Fruit fly (Drosophila melanogaster) whole organism, prepupa: ENCODE measurements around the gene CG31176.

Experiments
- Blimp-1 ChIP-seq: fragments of 200-800 bp; sonication (Bioruptor generic); optimal IDR thresholded peaks from 3 replicates; lab custom pipeline; 2017; ENCODE audit warnings: missing biosample characterization, missing genetic modification characterization, mild to moderate bottlenecking, moderate library complexity, missing genetic modification reagents
- CG1621 ChIP-seq: fragments of 200-800 bp; sonication (Bioruptor generic); optimal IDR thresholded peaks from 3 replicates; lab custom pipeline; 2018; ENCODE audit warnings: missing biosample characterization, mild to moderate bottlenecking, missing genetic modification characterization
- CG31627 ChIP-seq: fragments of 200-800 bp; sonication (Bioruptor generic); optimal IDR thresholded peaks from 3 replicates; lab custom pipeline; 2016; ENCODE audit warnings: missing biosample characterization, missing genetic modification characterization
- CG32006 ChIP-seq: fragments of 200-800 bp; sonication (Bioruptor generic); optimal IDR thresholded peaks from 3 replicates; lab custom pipeline; 2017; ENCODE audit warnings: missing biosample characterization, mild to moderate bottlenecking, missing genetic modification characterization
- Gug ChIP-seq: fragments of 200-800 bp; sonication (Bioruptor generic); IDR thresholded peaks from 2 replicates; pipeline ENCODE4 v1.3.6; 2022; ENCODE audit warnings: missing biosample characterization, missing genetic modification characterization
- Hr39 ChIP-seq: fragments of 200-800 bp; sonication (Bioruptor generic); optimal IDR thresholded peaks from 2 replicates; lab custom pipeline; 2016; ENCODE audit warnings: missing biosample characterization, missing genetic modification characterization
- Lpt ChIP-seq: fragments of 200-800 bp; sonication (Bioruptor generic); optimal IDR thresholded peaks from 3 replicates; lab custom pipeline; 2016; ENCODE audit warnings: missing biosample characterization, missing genetic modification characterization
- Sox102F ChIP-seq: fragments of 200-800 bp; sonication (Bioruptor generic); optimal IDR thresholded peaks from 2 replicates; lab custom pipeline; 2016; ENCODE audit warnings: missing biosample characterization, mild to moderate bottlenecking, missing genetic modification characterization
- pdm3 ChIP-seq: fragments of 200-800 bp; sonication (Bioruptor generic); optimal IDR thresholded peaks from 3 replicates; lab custom pipeline; 2016; ENCODE audit warnings: missing biosample characterization, missing genetic modification characterization

DNA sequence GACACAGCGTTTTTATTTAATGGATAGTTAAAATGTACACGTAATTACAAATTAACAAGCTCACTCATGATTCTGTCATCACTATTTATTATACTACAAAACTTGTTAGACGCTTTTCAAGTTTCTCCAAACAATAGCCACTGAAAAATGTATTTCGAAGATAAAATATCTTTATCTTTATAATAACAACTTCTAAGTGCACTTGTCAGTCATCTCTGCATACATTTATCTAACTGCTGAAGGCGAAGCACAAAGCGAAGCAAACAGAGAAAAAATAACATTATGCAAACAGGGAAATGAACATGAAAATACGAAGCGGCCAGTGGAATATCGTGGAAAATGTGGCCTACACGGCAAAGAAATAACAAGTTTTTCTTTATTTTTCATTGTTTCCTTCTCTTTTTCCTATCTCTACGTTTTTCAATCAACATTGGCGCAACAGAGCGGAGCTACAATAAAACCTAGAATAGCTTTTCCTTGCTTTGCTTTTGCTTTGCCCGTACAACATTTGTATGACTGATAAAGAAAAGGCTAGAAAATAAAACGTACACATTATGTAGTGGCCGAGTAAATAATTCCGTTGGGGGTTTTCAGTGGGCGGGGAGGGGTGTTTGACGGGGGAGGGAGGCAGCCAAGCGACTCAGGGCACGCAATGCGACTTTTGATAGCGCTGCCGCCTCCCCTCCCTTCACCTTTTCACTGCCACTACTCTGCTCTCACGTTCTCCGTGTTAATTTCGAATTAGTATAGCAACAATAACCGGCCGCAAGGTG is 89.9 kb downstream of the CG31176 start:
- TF ChIP-seq CG32006 (GFP tag; lab: Kevin White, UChicago) = no peak
- TF ChIP-seq Hr39 (GFP tag; lab: Kevin White, UChicago) = no peak
- TF ChIP-seq CG1621 (tag; lab: Kevin White, UChicago) = no peak
- TF ChIP-seq Sox102F = no peak
- TF ChIP-seq Gug (GFP tag; lab: Robert Waterston, UW) = no peak
- TF ChIP-seq CG31627 (GFP tag; lab: Kevin White, UChicago) = no peak
- no peak for TF ChIP-seq pdm3 (GFP tag; lab: Kevin White, UChicago)
- no peak for TF ChIP-seq Blimp-1 (GFP tag; lab: Kevin White, UChicago)
- no peak for TF ChIP-seq Lpt (GFP tag; lab: Kevin White, UChicago)
